Worm (Caenorhabditis elegans): Measurements from ENCODE around the gene str-63.

- TF ChIP-seq lin-15B (tag; optimal IDR thresholded peaks at IDR 0.05), result no peak
- TF ChIP-seq rbr-2 (tag; optimal IDR thresholded peaks at IDR 0.05), result no peak
- no peak for TF ChIP-seq aha-1 (tag)
- TF ChIP-seq ceh-20 (GFP tag; IDR thresholded peaks at IDR 0.05), result no peak
- no peak for TF ChIP-seq hmg-1.1 (GFP tag; IDR thresholded peaks at IDR 0.05)
- TF ChIP-seq daf-16 (GFP tag; optimal IDR thresholded peaks at IDR 0.05), result no peak
- TF ChIP-seq daf-16 (tag; optimal IDR thresholded peaks at IDR 0.05), result no peak
- no peak for TF ChIP-seq skn-1 (tag; optimal IDR thresholded peaks at IDR 0.05)
- no peak for TF ChIP-seq fos-1 (tag; optimal IDR thresholded peaks at IDR 0.05)
These were observed 35.3 kb upstream of the str-63 start, which contains the start of gene F35F10.1 for ce11 chrV:3316108-3316507.
